Fruit fly (Drosophila melanogaster) whole organism, prepupa: ENCODE data around the gene CG32026.

ENCODE experiments used
- Blimp-1 ChIP-seq: fragments of 200-800 bp; sonication (Bioruptor generic); optimal IDR thresholded peaks from 3 replicates; lab custom pipeline; 2017; ENCODE audit warnings: missing biosample characterization, missing genetic modification characterization, mild to moderate bottlenecking, moderate library complexity, missing genetic modification reagents
- CG10631 ChIP-seq: fragments of 200-800 bp; sonication (Bioruptor generic); optimal IDR thresholded peaks from 2 replicates; lab custom pipeline; 2016; ENCODE audit warnings: missing biosample characterization, missing genetic modification characterization
- CG10669 ChIP-seq: fragments of 200-800 bp; sonication (Bioruptor generic); optimal IDR thresholded peaks from 3 replicates; lab custom pipeline; 2018; ENCODE audit warnings: missing biosample characterization, mild to moderate bottlenecking, missing genetic modification characterization, moderate library complexity
- CG11294 ChIP-seq: fragments of 200-800 bp; sonication (Bioruptor generic); IDR thresholded peaks from 2 replicates; pipeline ENCODE4 v1.3.6; 2022; ENCODE audit warnings: missing biosample characterization, missing genetic modification characterization
- CG11762 ChIP-seq: fragments of 200-800 bp; sonication (Bioruptor generic); optimal IDR thresholded peaks from 3 replicates; lab custom pipeline; 2016; ENCODE audit warnings: missing biosample characterization, missing genetic modification characterization; ENCODE audit not compliant: insufficient read depth
- CG11902 ChIP-seq: fragments of 200-800 bp; sonication (Bioruptor generic); optimal IDR thresholded peaks from 3 replicates; lab custom pipeline; 2016; ENCODE audit warnings: missing biosample characterization, missing genetic modification characterization
- CG15336 ChIP-seq: fragments of 200-800 bp; sonication (Bioruptor generic); IDR thresholded peaks from 2 replicates; pipeline ENCODE4 v1.3.6; 2022; ENCODE audit warnings: missing biosample characterization, missing genetic modification characterization
- CG1621 ChIP-seq: fragments of 200-800 bp; sonication (Bioruptor generic); optimal IDR thresholded peaks from 3 replicates; lab custom pipeline; 2018; ENCODE audit warnings: missing biosample characterization, mild to moderate bottlenecking, missing genetic modification characterization
- CG16779 ChIP-seq: fragments of 200-800 bp; sonication (Bioruptor generic); optimal IDR thresholded peaks from 3 replicates; lab custom pipeline; 2017; ENCODE audit warnings: missing biosample characterization, mild to moderate bottlenecking, missing genetic modification characterization
- CG32006 ChIP-seq: fragments of 200-800 bp; sonication (Bioruptor generic); optimal IDR thresholded peaks from 3 replicates; lab custom pipeline; 2017; ENCODE audit warnings: missing biosample characterization, mild to moderate bottlenecking, missing genetic modification characterization
- CG34406 ChIP-seq: fragments of 200-800 bp; sonication (Bioruptor generic); optimal IDR thresholded peaks from 3 replicates; lab custom pipeline; 2016; ENCODE audit warnings: missing biosample characterization, missing genetic modification characterization
- CG3919 ChIP-seq: fragments of 200-800 bp; sonication (Bioruptor generic); optimal IDR thresholded peaks from 3 replicates; lab custom pipeline; 2016; ENCODE audit warnings: missing biosample characterization, missing genetic modification characterization
- CG4318 ChIP-seq: fragments of 200-800 bp; sonication (Bioruptor generic); optimal IDR thresholded peaks from 3 replicates; lab custom pipeline; 2017; ENCODE audit warnings: missing biosample characterization, mild to moderate bottlenecking, missing genetic modification characterization
- CG6163 ChIP-seq: fragments of 200-800 bp; sonication (Bioruptor generic); IDR thresholded peaks from 3 replicates; pipeline ENCODE4 v1.3.6; 2022; ENCODE audit warnings: missing biosample characterization, missing genetic modification characterization
- CG6808 ChIP-seq: fragments of 200-800 bp; sonication (Bioruptor generic); optimal IDR thresholded peaks from 3 replicates; lab custom pipeline; 2017; ENCODE audit warnings: missing biosample characterization, missing genetic modification characterization, mild to moderate bottlenecking, moderate library complexity, missing genetic modification reagents
- CG6854 ChIP-seq: fragments of 200-800 bp; sonication (Bioruptor generic); optimal IDR thresholded peaks from 2 replicates; lab custom pipeline; 2017; ENCODE audit warnings: missing biosample characterization, mild to moderate bottlenecking, missing genetic modification characterization
- CG7368 ChIP-seq: fragments of 200-800 bp; sonication (Bioruptor generic); optimal IDR thresholded peaks from 3 replicates; lab custom pipeline; 2016; ENCODE audit warnings: missing biosample characterization, missing genetic modification characterization
- CG8119 ChIP-seq: fragments of 200-800 bp; sonication (Bioruptor generic); IDR thresholded peaks from 3 replicates; pipeline ENCODE4 v1.3.6; 2022; ENCODE audit warnings: missing biosample characterization, missing genetic modification characterization
- CG8632 ChIP-seq: fragments of 200-800 bp; sonication (Bioruptor generic); optimal IDR thresholded peaks from 3 replicates; lab custom pipeline; 2016; ENCODE audit warnings: missing biosample characterization, missing genetic modification characterization
- CG9139 ChIP-seq: fragments of 200-800 bp; sonication (Bioruptor generic); optimal IDR thresholded peaks from 3 replicates; lab custom pipeline; 2017; ENCODE audit warnings: missing biosample characterization, mild to moderate bottlenecking, missing genetic modification characterization
- Eip75B ChIP-seq: fragments of 200-800 bp; sonication (Bioruptor generic); optimal IDR thresholded peaks from 3 replicates; lab custom pipeline; 2016; ENCODE audit warnings: missing biosample characterization, missing genetic modification characterization
- Eip93F ChIP-seq: fragments of 200-800 bp; sonication (Bioruptor generic); optimal IDR thresholded peaks from 2 replicates; lab custom pipeline; 2016; ENCODE audit warnings: missing biosample characterization, mild to moderate bottlenecking, missing genetic modification characterization
- Ets21C ChIP-seq: fragments of 200-800 bp; sonication (Bioruptor generic); optimal IDR thresholded peaks from 3 replicates; lab custom pipeline; 2016; ENCODE audit warnings: missing biosample characterization, missing genetic modification characterization
- Ets96B ChIP-seq: fragments of 200-800 bp; optimal IDR thresholded peaks from 2 replicates; lab custom pipeline; 2019; ENCODE audit warnings: missing biosample characterization, mild to moderate bottlenecking, missing genetic modification characterization, moderate library complexity
- Gug ChIP-seq: fragments of 200-800 bp; sonication (Bioruptor generic); IDR thresholded peaks from 2 replicates; pipeline ENCODE4 v1.3.6; 2022; ENCODE audit warnings: missing biosample characterization, missing genetic modification characterization
- Hr39 ChIP-seq: fragments of 200-800 bp; sonication (Bioruptor generic); optimal IDR thresholded peaks from 2 replicates; lab custom pipeline; 2016; ENCODE audit warnings: missing biosample characterization, missing genetic modification characterization
- Hr4 ChIP-seq: fragments of 200-800 bp; sonication (Bioruptor generic); optimal IDR thresholded peaks from 3 replicates; lab custom pipeline; 2016; ENCODE audit warnings: missing biosample characterization, missing genetic modification characterization
- Lpt ChIP-seq: fragments of 200-800 bp; sonication (Bioruptor generic); optimal IDR thresholded peaks from 3 replicates; lab custom pipeline; 2016; ENCODE audit warnings: missing biosample characterization, missing genetic modification characterization
- Met ChIP-seq: fragments of 200-800 bp; sonication (Bioruptor generic); optimal IDR thresholded peaks from 3 replicates; lab custom pipeline; 2016; ENCODE audit warnings: missing biosample characterization, missing genetic modification characterization
- OdsH ChIP-seq: fragments of 200-800 bp; sonication (Bioruptor generic); optimal IDR thresholded peaks from 3 replicates; lab custom pipeline; 2016; ENCODE audit warnings: missing biosample characterization, missing genetic modification characterization
- Smox ChIP-seq: fragments of 200-800 bp; sonication (Bioruptor generic); optimal IDR thresholded peaks from 3 replicates; lab custom pipeline; 2016; ENCODE audit warnings: missing biosample characterization, missing genetic modification characterization
- Sox14 ChIP-seq: fragments of 200-800 bp; sonication (Bioruptor generic); optimal IDR thresholded peaks from 3 replicates; lab custom pipeline; 2016; ENCODE audit warnings: missing biosample characterization, missing genetic modification characterization
- Sox15 ChIP-seq: fragments of 200-800 bp; sonication (Bioruptor generic); optimal IDR thresholded peaks from 3 replicates; lab custom pipeline; 2016; ENCODE audit warnings: missing biosample characterization, missing genetic modification characterization
- acj6 ChIP-seq: fragments of 200-800 bp; sonication (Bioruptor generic); optimal IDR thresholded peaks from 3 replicates; lab custom pipeline; 2016; ENCODE audit warnings: missing biosample characterization, missing genetic modification characterization
- cyc ChIP-seq: fragments of 200-800 bp; sonication (Bioruptor generic); optimal IDR thresholded peaks from 3 replicates; lab custom pipeline; 2016; ENCODE audit warnings: missing biosample characterization, missing genetic modification characterization
- dac ChIP-seq: fragments of 200-800 bp; sonication (Bioruptor generic); optimal IDR thresholded peaks from 2 replicates; lab custom pipeline; 2017; ENCODE audit warnings: missing biosample characterization, mild to moderate bottlenecking, missing genetic modification characterization
- dsx ChIP-seq: fragments of 200-800 bp; optimal IDR thresholded peaks from 3 replicates; lab custom pipeline; 2019; ENCODE audit warnings: missing biosample characterization, mild to moderate bottlenecking, missing genetic modification characterization, moderate library complexity; ENCODE audit not compliant: poor library complexity, severe bottlenecking
- eg ChIP-seq: fragments of 200-800 bp; sonication (Bioruptor generic); IDR thresholded peaks from 3 replicates; pipeline ENCODE4 v1.3.6; 2022; ENCODE audit warnings: missing biosample characterization, missing genetic modification characterization
- esn ChIP-seq: fragments of 200-800 bp; sonication (Bioruptor generic); optimal IDR thresholded peaks from 2 replicates; lab custom pipeline; 2016; ENCODE audit warnings: missing biosample characterization, mild to moderate bottlenecking, missing genetic modification characterization, moderate library complexity
- fd59A ChIP-seq: fragments of 200-800 bp; sonication (Bioruptor generic); optimal IDR thresholded peaks from 2 replicates; lab custom pipeline; 2017; ENCODE audit warnings: missing biosample characterization, mild to moderate bottlenecking, missing genetic modification characterization, missing genetic modification reagents
- fkh ChIP-seq: fragments of 200-800 bp; sonication (Bioruptor generic); optimal IDR thresholded peaks from 3 replicates; lab custom pipeline; 2017; ENCODE audit warnings: missing biosample characterization, mild to moderate bottlenecking, missing genetic modification characterization, moderate library complexity
- lz ChIP-seq: fragments of 200-800 bp; sonication (Bioruptor generic); optimal IDR thresholded peaks from 3 replicates; lab custom pipeline; 2016; ENCODE audit warnings: missing biosample characterization, missing genetic modification characterization
- net ChIP-seq: fragments of 200-800 bp; sonication (Bioruptor generic); optimal IDR thresholded peaks from 3 replicates; lab custom pipeline; 2016; ENCODE audit warnings: missing biosample characterization, missing genetic modification characterization
- pdm3 ChIP-seq: fragments of 200-800 bp; sonication (Bioruptor generic); optimal IDR thresholded peaks from 3 replicates; lab custom pipeline; 2016; ENCODE audit warnings: missing biosample characterization, missing genetic modification characterization
- salr ChIP-seq, 2 experiments: fragments of 200-800 bp; sonication (Bioruptor generic); optimal IDR thresholded peaks; 3 replicates each; lab custom pipeline; 2016 to 2018; ENCODE audit warnings: missing biosample characterization in 2 of 2, missing genetic modification characterization in 2 of 2, mild to moderate bottlenecking in 1 of 2
- ss ChIP-seq, 2 experiments: fragments of 200-800 bp; sonication (Bioruptor generic); optimal IDR thresholded peaks; 2 replicates in 1 of 2; 3 replicates in 1 of 2; lab custom pipeline; 2017 to 2018; ENCODE audit warnings: mild to moderate bottlenecking in 2 of 2, missing biosample characterization in 2 of 2, missing genetic modification characterization in 2 of 2, moderate library complexity in 1 of 2
- svp ChIP-seq: fragments of 200-800 bp; sonication (Bioruptor generic); peaks from one replicate; lab custom pipeline; 2016; ENCODE audit warnings: missing biosample characterization, missing genetic modification characterization
- topi ChIP-seq: fragments of 200-800 bp; sonication (Bioruptor generic); optimal IDR thresholded peaks from 3 replicates; lab custom pipeline; 2016; ENCODE audit warnings: missing biosample characterization, missing genetic modification characterization
- vri ChIP-seq: fragments of 200-800 bp; sonication (Bioruptor generic); optimal IDR thresholded peaks from 3 replicates; lab custom pipeline; 2016; ENCODE audit warnings: missing biosample characterization, mild to moderate bottlenecking, missing genetic modification characterization

The CG32026 gene

DNA sequence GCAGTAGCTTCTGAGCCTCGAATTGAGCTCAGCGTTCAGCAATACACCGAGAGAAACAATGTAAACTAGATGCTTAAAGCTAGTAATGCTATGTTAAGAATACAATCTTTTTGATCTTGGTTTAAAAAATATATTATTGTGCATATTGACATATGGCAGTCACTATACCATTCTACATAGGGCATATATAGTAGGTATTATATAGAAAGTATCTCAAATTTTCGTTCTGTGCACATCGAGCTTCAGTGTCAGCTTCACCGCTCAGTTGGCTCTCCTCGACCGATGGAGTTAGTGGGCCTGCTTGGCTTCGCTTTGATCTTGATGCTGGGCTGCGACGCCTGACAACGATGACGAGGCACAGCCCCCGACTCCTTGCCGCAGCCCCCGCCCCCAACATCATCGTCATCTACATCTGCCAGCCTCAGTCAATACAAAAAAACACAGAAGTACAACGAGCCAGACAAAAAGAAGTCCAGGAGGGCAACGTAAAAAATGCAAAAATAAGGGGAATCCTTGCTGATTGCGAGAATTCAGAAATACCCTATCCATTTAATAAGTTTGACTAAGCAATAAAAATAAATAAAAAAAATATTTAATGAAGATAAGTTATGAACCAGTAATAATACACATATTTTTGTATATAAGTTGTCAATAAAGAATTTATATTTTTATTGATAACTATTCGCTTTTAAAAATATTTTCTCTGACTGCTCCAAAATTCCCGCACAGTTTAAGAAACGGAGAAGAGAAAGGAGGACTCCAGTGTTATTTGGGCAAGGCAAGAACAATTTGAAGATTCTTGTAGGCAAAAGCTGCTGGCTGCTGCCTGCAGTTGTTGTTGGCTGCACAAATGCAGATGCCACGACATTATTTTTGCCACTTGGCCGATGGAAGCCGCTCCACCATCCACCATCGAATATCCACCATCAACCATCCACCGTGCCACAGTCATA lies 14.3 kb upstream of the CG32026 start:
- TF ChIP-seq Hr4 (GFP tag; lab: Kevin White, UChicago): peak; percentile 74
- peak; percentile 89 for TF ChIP-seq topi (GFP tag; lab: Kevin White, UChicago)
- TF ChIP-seq dsx (GFP tag; lab: Kevin White, UChicago): peak; percentile 95
- peak; percentile 85 for TF ChIP-seq CG32006 (GFP tag; lab: Kevin White, UChicago)
- no peak for TF ChIP-seq Blimp-1 (GFP tag; lab: Kevin White, UChicago)
- TF ChIP-seq CG6163 (GFP tag; lab: Robert Waterston, UW): peak; percentile 96
- TF ChIP-seq OdsH (GFP tag; lab: Kevin White, UChicago): peak; percentile 90
- TF ChIP-seq fkh (GFP tag; lab: Kevin White, UChicago): no peak
- TF ChIP-seq eg (GFP tag; lab: Robert Waterston, UW): peak; percentile 85
- peak; percentile 48 for TF ChIP-seq dac (GFP tag; lab: Kevin White, UChicago)
- TF ChIP-seq CG8632 (GFP tag; lab: Kevin White, UChicago): peak; percentile 88
- TF ChIP-seq CG10631 (GFP tag; lab: Kevin White, UChicago): peak; percentile 92
- peak; percentile 78 for TF ChIP-seq Hr39 (GFP tag; lab: Kevin White, UChicago)
- TF ChIP-seq CG16779: peak; percentile 80
- TF ChIP-seq CG8119 (GFP tag; lab: Robert Waterston, UW): peak; percentile 90
- TF ChIP-seq CG1621: peak; percentile 91
- TF ChIP-seq Sox14 (GFP tag; lab: Kevin White, UChicago): peak; percentile 92
- peak; percentile 95 for TF ChIP-seq Eip75B (GFP tag; lab: Kevin White, UChicago)
- peak; percentile 62 for TF ChIP-seq Eip93F
- peak; percentile 87 for TF ChIP-seq vri
- TF ChIP-seq Gug (GFP tag; lab: Robert Waterston, UW): peak; percentile 82
- TF ChIP-seq Ets21C: peak; percentile 67
- TF ChIP-seq Ets96B (tag; lab: Kevin White, UChicago): peak; percentile 96
- TF ChIP-seq CG11902: peak; percentile 85
- TF ChIP-seq acj6: peak; percentile 90
- TF ChIP-seq CG3919 (GFP tag; lab: Kevin White, UChicago): peak; percentile 95
- TF ChIP-seq CG11762 (GFP tag; lab: Kevin White, UChicago): peak; percentile 90
- TF ChIP-seq fd59A (GFP tag; lab: Kevin White, UChicago): peak; percentile 93
- peak; percentile 83 for TF ChIP-seq Smox (GFP tag; lab: Kevin White, UChicago)
- TF ChIP-seq svp (GFP tag; lab: Kevin White, UChicago): peak; percentile 95
- peak; percentile 86 for TF ChIP-seq Met (GFP tag; lab: Kevin White, UChicago)
- peak; percentile 73 to 89 for TF ChIP-seq salr (GFP tag; optimal IDR thresholded peaks at IDR 0.05; lab: Kevin White, UChicago)
- peak; percentile 91 for TF ChIP-seq CG15336
- peak; percentile 92 for TF ChIP-seq CG6808 (GFP tag; lab: Kevin White, UChicago)
- peak; percentile 81 for TF ChIP-seq CG7368 (GFP tag; lab: Kevin White, UChicago)
- peak; percentile 77 for TF ChIP-seq CG6854 (GFP tag; lab: Kevin White, UChicago)
- TF ChIP-seq CG11294 (GFP tag; lab: Robert Waterston, UW): peak; percentile 63
- TF ChIP-seq ss (GFP tag; optimal IDR thresholded peaks at IDR 0.05; lab: Kevin White, UChicago): peak; percentile 91 to 93
- peak; percentile 87 for TF ChIP-seq net
- TF ChIP-seq cyc (GFP tag; lab: Kevin White, UChicago): peak; percentile 67
- TF ChIP-seq CG9139: peak; percentile 89
- peak; percentile 87 for TF ChIP-seq lz (GFP tag; lab: Kevin White, UChicago)
- TF ChIP-seq Lpt: peak; percentile 80
- peak; percentile 85 for TF ChIP-seq CG34406 (GFP tag; lab: Kevin White, UChicago)
- TF ChIP-seq CG10669 (GFP tag; lab: Kevin White, UChicago): peak; percentile 95
- peak; percentile 89 for TF ChIP-seq pdm3 (GFP tag; lab: Kevin White, UChicago)
- peak; percentile 91 for TF ChIP-seq esn
- TF ChIP-seq Sox15 (GFP tag; lab: Kevin White, UChicago): peak; percentile 78
- peak; percentile 74 for TF ChIP-seq CG4318 (GFP tag; lab: Kevin White, UChicago)
